Worm (Caenorhabditis elegans) whole organism, young adult: ENCODE data around the gene ZK353.2.

ENCODE experiments used
- B0019.2 ChIP-seq: fragments of 200-800 bp; sonication (Bioruptor generic); conservative IDR thresholded peaks from 2 replicates; pipeline ENCODE4 v1.3.6; 2022; ENCODE audit warnings: missing genetic modification reagents, missing genetic modification characterization, missing compliant biosample characterization
- D2030.7 ChIP-seq: fragments of 200-800 bp; sonication (Bioruptor generic); IDR thresholded peaks from 2 replicates; pipeline ENCODE4 v1.3.6; 2022; ENCODE audit warnings: missing genetic modification reagents, missing genetic modification characterization, missing compliant biosample characterization
- F22D6.2 ChIP-seq: sonication (generic microtip); optimal IDR thresholded peaks from 2 replicates; lab custom pipeline; 2016; ENCODE audit warnings: mild to moderate bottlenecking, missing genetic modification characterization, missing compliant biosample characterization
- F33H1.4 ChIP-seq: fragments of 200-800 bp; sonication (Bioruptor generic); IDR thresholded peaks from 2 replicates; pipeline ENCODE4 v1.3.6; 2022; ENCODE audit warnings: missing genetic modification reagents, missing genetic modification characterization, missing compliant biosample characterization
- F37B4.10 ChIP-seq: fragments of 200-800 bp; sonication (Bioruptor generic); IDR thresholded peaks from 2 replicates; pipeline ENCODE4 v1.3.6; 2022; ENCODE audit warnings: missing genetic modification characterization, missing compliant biosample characterization
- F55B11.4 ChIP-seq: sonication (generic microtip); optimal IDR thresholded peaks from 2 replicates; lab custom pipeline; 2016; ENCODE audit warnings: missing compliant biosample characterization, missing genetic modification characterization, borderline replicate concordance; ENCODE audit not compliant: insufficient read depth
- K12H6.12 ChIP-seq: fragments of 200-800 bp; sonication (Bioruptor generic); optimal IDR thresholded peaks from 2 replicates; lab custom pipeline; 2018; ENCODE audit warnings: mild to moderate bottlenecking, missing genetic modification characterization, missing compliant biosample characterization
- T26A5.8 ChIP-seq: sonication (generic microtip); optimal IDR thresholded peaks from 2 replicates; lab custom pipeline; 2016; ENCODE audit warnings: missing genetic modification characterization, missing compliant biosample characterization
- Y53F4B.3 ChIP-seq: fragments of 200-800 bp; sonication (Bioruptor generic); IDR thresholded peaks from 2 replicates; pipeline ENCODE4 v1.3.6; 2022; ENCODE audit warnings: missing genetic modification reagents, missing genetic modification characterization, missing compliant biosample characterization
- Y79H2A.3 ChIP-seq: fragments of 200-800 bp; sonication (Bioruptor generic); conservative IDR thresholded peaks from 2 replicates; pipeline ENCODE4 v1.3.6; 2022; ENCODE audit warnings: missing genetic modification reagents, missing genetic modification characterization, missing compliant biosample characterization
- Y95B8A.8 ChIP-seq: fragments of 200-800 bp; sonication (Bioruptor generic); IDR thresholded peaks from 2 replicates; pipeline ENCODE4 v1.3.6; 2022; ENCODE audit warnings: missing genetic modification reagents, missing genetic modification characterization, missing compliant biosample characterization
- akir-1 ChIP-seq: fragments of 200-800 bp; sonication (Bioruptor generic); optimal IDR thresholded peaks from 2 replicates; lab custom pipeline; 2018; ENCODE audit warnings: mild to moderate bottlenecking, missing genetic modification characterization, moderate library complexity, missing compliant biosample characterization
- ceh-58 ChIP-seq: fragments of 200-800 bp; sonication (Bioruptor generic); IDR thresholded peaks from 2 replicates; pipeline ENCODE4 v1.3.6; 2022; ENCODE audit warnings: missing genetic modification characterization, missing compliant biosample characterization
- ceh-79 ChIP-seq: sonication (generic microtip); optimal IDR thresholded peaks from 2 replicates; lab custom pipeline; 2017; ENCODE audit warnings: mild to moderate bottlenecking, missing genetic modification characterization, missing compliant biosample characterization
- ceh-91 ChIP-seq: fragments of 200-800 bp; sonication (Bioruptor generic); IDR thresholded peaks from 2 replicates; pipeline ENCODE4 v1.3.6; 2022; ENCODE audit warnings: missing genetic modification reagents, missing genetic modification characterization, missing compliant biosample characterization
- die-1 ChIP-seq: sonication (generic microtip); optimal IDR thresholded peaks from 2 replicates; lab custom pipeline; 2016; ENCODE audit warnings: missing genotype, mild to moderate bottlenecking, missing genetic modification characterization, missing compliant biosample characterization
- dpff-1 ChIP-seq: sonication (generic microtip); optimal IDR thresholded peaks from 2 replicates; lab custom pipeline; 2017; ENCODE audit warnings: mild to moderate bottlenecking, missing genetic modification characterization, missing compliant biosample characterization
- dpl-1 ChIP-seq: fragments of 150-350 bp; optimal IDR thresholded peaks from 2 replicates; lab custom pipeline; 2014; ENCODE audit warnings: missing biosample characterization, missing genetic modification reagents, missing genetic modification characterization
- efl-1 ChIP-seq: fragments of 150-350 bp; optimal IDR thresholded peaks from 2 replicates; lab custom pipeline; 2014; ENCODE audit warnings: missing biosample characterization, missing genetic modification reagents, missing genetic modification characterization
- gei-17 ChIP-seq: fragments of 200-800 bp; sonication (Bioruptor generic); optimal IDR thresholded peaks from 2 replicates; lab custom pipeline; 2018; ENCODE audit warnings: mild to moderate bottlenecking, missing genetic modification characterization, missing compliant biosample characterization
- him-1 ChIP-seq: sonication (generic microtip); optimal IDR thresholded peaks from 2 replicates; lab custom pipeline; 2016; ENCODE audit warnings: missing genotype, missing genetic modification reagents, missing genetic modification characterization, missing compliant biosample characterization
- hlh-12 ChIP-seq: sonication (generic microtip); optimal IDR thresholded peaks from 2 replicates; lab custom pipeline; 2016; ENCODE audit warnings: missing genetic modification characterization, missing compliant biosample characterization
- hmg-20 ChIP-seq: fragments of 200-800 bp; sonication (Bioruptor generic); IDR thresholded peaks from 2 replicates; pipeline ENCODE4 v1.3.6; 2022; ENCODE audit warnings: missing genetic modification reagents, missing genetic modification characterization, missing compliant biosample characterization
- hsf-1 ChIP-seq: fragments of 200-800 bp; sonication (Bioruptor generic); IDR thresholded peaks from 2 replicates; pipeline ENCODE4 v1.3.6; 2022; ENCODE audit warnings: missing genetic modification reagents, missing genetic modification characterization, missing compliant biosample characterization
- lin-35 ChIP-seq, 3 experiments: fragments of 150-350 bp in 2 of 3; sonication (generic microtip) in 1 of 3; optimal IDR thresholded peaks; 2 replicates each; lab custom pipeline; 2014 to 2018; ENCODE audit warnings: missing biosample characterization in 3 of 3, missing genetic modification characterization in 3 of 3, missing genetic modification reagents in 3 of 3
- lin-54 ChIP-seq: fragments of 200-800 bp; sonication (Bioruptor generic); optimal IDR thresholded peaks from 2 replicates; lab custom pipeline; 2018; ENCODE audit warnings: mild to moderate bottlenecking, missing genetic modification characterization, missing compliant biosample characterization
- lir-1 ChIP-seq: fragments of 200-800 bp; sonication (Bioruptor generic); conservative IDR thresholded peaks from 2 replicates; pipeline ENCODE4 v1.3.6; 2022; ENCODE audit warnings: missing genetic modification reagents, missing genetic modification characterization, missing compliant biosample characterization
- madf-3 ChIP-seq: fragments of 200-800 bp; sonication (Bioruptor generic); IDR thresholded peaks from 2 replicates; pipeline ENCODE4 v1.3.6; 2022; ENCODE audit warnings: missing genetic modification reagents, missing genetic modification characterization, missing compliant biosample characterization
- madf-8 ChIP-seq: fragments of 200-800 bp; sonication (Bioruptor generic); conservative IDR thresholded peaks from 2 replicates; pipeline ENCODE4 v1.3.6; 2022; ENCODE audit warnings: missing genetic modification reagents, missing genetic modification characterization, missing compliant biosample characterization
- mcd-1 ChIP-seq: fragments of 200-800 bp; sonication (Bioruptor generic); IDR thresholded peaks from 2 replicates; pipeline ENCODE4 v1.3.6; 2022; ENCODE audit warnings: missing genetic modification reagents, missing genetic modification characterization, missing compliant biosample characterization
- nfya-1 ChIP-seq: sonication (generic microtip); optimal IDR thresholded peaks from 2 replicates; lab custom pipeline; 2017; ENCODE audit warnings: antibody characterized with exemption, missing compliant biosample characterization, missing genetic modification characterization, borderline replicate concordance; ENCODE audit not compliant: insufficient read depth
- nfyb-1 ChIP-seq: fragments of 200-800 bp; sonication (Bioruptor generic); IDR thresholded peaks from 2 replicates; pipeline ENCODE4 v1.3.6; 2022; ENCODE audit warnings: missing genetic modification reagents, missing genetic modification characterization, missing compliant biosample characterization
- nhr-27 ChIP-seq: fragments of 200-800 bp; sonication (Bioruptor generic); optimal IDR thresholded peaks from 2 replicates; lab custom pipeline; 2018; ENCODE audit warnings: mild to moderate bottlenecking, missing genetic modification characterization, moderate library complexity, missing compliant biosample characterization
- pbrm-1 ChIP-seq: fragments of 200-800 bp; sonication (Bioruptor generic); IDR thresholded peaks from 2 replicates; pipeline ENCODE4 v1.3.6; 2022; ENCODE audit warnings: missing genetic modification reagents, missing genetic modification characterization, missing compliant biosample characterization
- sdz-38 ChIP-seq: sonication (generic microtip); optimal IDR thresholded peaks from 2 replicates; lab custom pipeline; 2016; ENCODE audit warnings: missing genotype, missing genetic modification characterization, missing compliant biosample characterization
- snpc-1.3 ChIP-seq: sonication (generic microtip); optimal IDR thresholded peaks from 2 replicates; lab custom pipeline; 2017; ENCODE audit warnings: missing genetic modification characterization, mild to moderate bottlenecking, missing compliant biosample characterization, antibody characterized with exemption, moderate library complexity, missing genotype, missing genetic modification reagents; ENCODE audit not compliant: insufficient read depth
- snpc-3.4 ChIP-seq: sonication (generic microtip); optimal IDR thresholded peaks from 2 replicates; lab custom pipeline; 2017; ENCODE audit warnings: missing genetic modification characterization, mild to moderate bottlenecking, missing compliant biosample characterization, antibody characterized with exemption, moderate library complexity, missing genotype, missing genetic modification reagents
- snpc-4 ChIP-seq, 5 experiments: fragments of 150-350 bp in 1 of 5; sonication (generic microtip) in 4 of 5; optimal IDR thresholded peaks; 2 replicates each; lab custom pipeline; 2014 to 2018; ENCODE audit warnings: missing genetic modification characterization in 5 of 5, missing biosample characterization in 3 of 5, antibody characterized with exemption in 2 of 5, mild to moderate bottlenecking in 2 of 5, missing compliant biosample characterization in 2 of 5, missing genotype in 2 of 5, moderate library complexity in 2 of 5, missing genetic modification reagents in 1 of 5
- tbp1 ChIP-seq: fragments of 200-800 bp; sonication (Bioruptor generic); optimal IDR thresholded peaks from 2 replicates; lab custom pipeline; 2018; ENCODE audit warnings: mild to moderate bottlenecking, missing genetic modification characterization, missing compliant biosample characterization
- ztf-22 ChIP-seq: fragments of 200-800 bp; sonication (Bioruptor generic); optimal IDR thresholded peaks from 2 replicates; lab custom pipeline; 2018; ENCODE audit warnings: mild to moderate bottlenecking, missing genetic modification characterization, moderate library complexity, missing compliant biosample characterization
- ztf-3 ChIP-seq: fragments of 200-800 bp; sonication (Bioruptor generic); optimal IDR thresholded peaks from 2 replicates; lab custom pipeline; 2018; ENCODE audit warnings: mild to moderate bottlenecking, missing genetic modification characterization, missing compliant biosample characterization
- ztf-6 ChIP-seq: fragments of 200-800 bp; sonication (Bioruptor generic); IDR thresholded peaks from 2 replicates; pipeline ENCODE4 v1.3.6; 2022; ENCODE audit warnings: missing genetic modification reagents, missing genetic modification characterization, missing compliant biosample characterization

The ZK353.2 gene

DNA sequence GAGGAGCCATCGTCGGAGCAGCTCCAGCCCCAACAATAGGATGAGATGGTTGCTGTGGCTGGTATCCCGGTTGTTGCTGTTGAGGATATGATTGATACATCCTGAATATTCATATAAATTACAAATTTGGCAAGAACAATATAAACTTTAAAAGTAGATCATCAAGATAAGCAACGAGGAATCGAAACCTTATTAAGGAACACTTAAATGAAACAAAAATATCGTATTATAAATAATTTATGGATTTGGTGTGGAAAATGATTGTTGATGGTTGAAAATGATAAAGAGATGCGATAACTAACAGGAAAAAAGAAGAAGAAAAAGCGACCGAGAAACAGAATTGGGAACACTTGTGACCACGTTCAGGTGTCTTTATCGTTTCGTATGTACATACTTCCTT lies 40.8 kb downstream of the ZK353.2 start, which contains the start of gene pqn-96:
TSS of gene pqn-96 (minus strand) at position 101 of the 400 bp plus-strand sequence.
- no peak for TF ChIP-seq ztf-22 (GFP tag; lab: Kevin White, UChicago)
- no peak for TF ChIP-seq hmg-20 (GFP tag; lab: Robert Waterston, UW)
- no peak for TF ChIP-seq lir-1
- TF ChIP-seq B0019.2 = no peak
- TF ChIP-seq F55B11.4 (tag; lab: Kevin White, UChicago) = no peak
- TF ChIP-seq ztf-6 = no peak
- TF ChIP-seq F33H1.4 (GFP tag; lab: Robert Waterston, UW) = no peak
- TF ChIP-seq nhr-27 (tag; lab: Kevin White, UChicago) = no peak
- TF ChIP-seq F37B4.10 (GFP tag; lab: Robert Waterston, UW) = no peak
- no peak for TF ChIP-seq K12H6.12 (tag; lab: Kevin White, UChicago)
- no peak for TF ChIP-seq Y79H2A.3
- TF ChIP-seq Y53F4B.3 = no peak
- no peak for TF ChIP-seq F22D6.2 (tag; lab: Kevin White, UChicago)
- no peak for TF ChIP-seq lin-54
- TF ChIP-seq ceh-79 = no peak
- TF ChIP-seq sdz-38 (tag; lab: Kevin White, UChicago) = no peak
- no peak for TF ChIP-seq dpl-1 (GFP tag; lab: Kevin White, UChicago)
- no peak for TF ChIP-seq hlh-12
- TF ChIP-seq him-1 (tag; lab: Kevin White, UChicago) = no peak
- TF ChIP-seq nfyb-1 (GFP tag; lab: Robert Waterston, UW) = no peak
- TF ChIP-seq, all 124 proteins: peak for 0

- TF ChIP-seq lin-54 (peak; percentile 15), F33H1.4 (GFP tag; lab: Robert Waterston, UW) (peak; percentile 79), mcd-1 (peak; percentile 44; the same call in 1 of the 2 replicates), ceh-91 (GFP tag; lab: Robert Waterston, UW) (0 out of 2 replicates have a peak, but pooled peaks have one; percentile 28), D2030.7 (GFP tag; lab: Robert Waterston, UW) (peak; percentile 32; the same call in 1 of the 2 replicates)
Measured at ce11 chrIII:8441298-8441697, 42.8 kb downstream of the ZK353.2 start.

DNA sequence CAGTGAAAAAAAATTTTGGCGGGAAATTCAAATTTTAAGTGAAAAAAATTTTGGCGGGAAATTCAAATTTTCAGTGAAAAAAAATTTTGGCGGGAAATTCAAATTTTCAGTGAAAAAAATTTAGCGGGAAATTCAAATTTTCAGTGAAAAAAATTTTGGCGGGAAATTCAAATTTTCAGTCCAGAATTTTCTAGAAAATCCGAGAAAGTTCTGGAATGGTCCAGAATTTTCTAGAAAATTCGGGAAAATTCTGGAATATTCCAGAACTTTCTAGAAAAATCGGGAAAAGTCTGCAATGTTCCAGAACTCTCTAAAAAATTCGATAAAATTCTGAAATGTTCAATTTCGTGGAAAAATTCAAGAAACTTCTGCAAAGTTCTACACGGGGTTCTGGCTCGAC lies 43.9 kb downstream of the ZK353.2 start:
- peak; percentile 90 for TF ChIP-seq hsf-1 (GFP tag; lab: Robert Waterston, UW)

DNA sequence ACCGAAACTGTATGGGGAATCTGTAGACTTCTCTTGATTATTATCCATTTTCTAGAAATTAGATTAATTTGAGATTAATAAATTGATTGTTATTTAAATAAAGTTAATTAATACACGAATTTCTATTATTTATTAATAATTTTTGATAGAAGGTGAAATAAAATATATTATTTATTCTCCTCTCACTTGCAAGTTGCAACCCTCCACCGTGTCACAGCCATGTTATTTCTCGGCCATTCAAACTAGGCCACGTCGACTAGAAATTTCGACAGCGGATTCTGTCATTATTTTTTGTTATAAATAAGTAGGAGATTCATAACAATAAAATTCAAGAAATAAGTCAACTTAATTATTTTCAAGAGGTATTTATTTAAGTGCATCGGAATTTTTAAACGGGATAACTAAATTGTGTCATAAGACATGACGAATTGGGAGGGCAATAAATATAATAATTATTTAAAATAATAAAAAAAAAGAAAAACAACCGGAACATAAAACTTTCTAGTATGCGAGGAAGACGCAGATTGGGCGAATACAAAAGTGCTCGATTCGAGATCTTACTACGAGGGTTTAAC lies 45.1 kb downstream of the ZK353.2 start, which contains the start of gene ufbp-1:
TSS of gene ufbp-1 (minus strand) at position 51 of the 575 bp plus-strand sequence.
- TF ChIP-seq F37B4.10 (GFP tag; lab: Robert Waterston, UW) (no peak), snpc-4 (GFP tag; optimal IDR thresholded peaks at IDR 0.05; lab: Kevin White, UChicago) (peak; percentile 21), snpc-4 (tag; optimal IDR thresholded peaks at IDR 0.05; lab: Kevin White, UChicago) (peak in 2 of 4 experiments; percentile 37 to 77), madf-8 (GFP tag; lab: Robert Waterston, UW) (no peak), gei-17 (GFP tag; lab: Kevin White, UChicago) (peak; percentile 83), dpff-1 (tag; lab: Kevin White, UChicago) (peak; percentile 99), die-1 (no peak), ceh-58 (GFP tag; lab: Robert Waterston, UW) (0 out of 2 replicates have a peak, but pooled peaks have one; percentile 23), K12H6.12 (tag; lab: Kevin White, UChicago) (peak; percentile 83), snpc-1.3 (peak; percentile 26), ztf-6 (no peak), Y95B8A.8 (GFP tag; lab: Robert Waterston, UW) (no peak), pbrm-1 (GFP tag; lab: Robert Waterston, UW) (peak; percentile 85), akir-1 (GFP tag; lab: Kevin White, UChicago) (peak; percentile 27), Y79H2A.3 (no peak), tbp1 (GFP tag; lab: Kevin White, UChicago) (peak; percentile 70), madf-3 (peak; percentile 33; the same call in 1 of the 2 replicates), T26A5.8 (tag; lab: Kevin White, UChicago) (peak; percentile 77), efl-1 (GFP tag; lab: Kevin White, UChicago) (no peak), nfya-1 (tag; lab: Kevin White, UChicago) (no peak), ztf-3 (GFP tag; lab: Kevin White, UChicago) (peak; percentile 57), lin-35 (GFP tag; optimal IDR thresholded peaks at IDR 0.05; lab: Kevin White, UChicago) (peak in 1 of 3 experiments; percentile 61), snpc-3.4 (tag; lab: Kevin White, UChicago) (peak; percentile 53)
